Fruit fly (Drosophila melanogaster) whole organism, embryonic: ENCODE measurements around the gene CaBP1.

ENCODE experiments used
- B-H2 ChIP-seq: fragments of 200-800 bp; sonication (Bioruptor generic); optimal IDR thresholded peaks from 2 replicates; lab custom pipeline; 2018; ENCODE audit warnings: missing biosample characterization, mild to moderate bottlenecking, missing genetic modification characterization
- Bgb ChIP-seq: fragments of 200-800 bp; sonication (Bioruptor generic); IDR thresholded peaks from 2 replicates; pipeline ENCODE4 v1.3.6; 2022; ENCODE audit warnings: missing biosample characterization, missing genetic modification characterization; ENCODE audit not compliant: partially characterized antibody
- CG10209 ChIP-seq: fragments of 200-800 bp; sonication (Bioruptor generic); optimal IDR thresholded peaks from 3 replicates; lab custom pipeline; 2017; ENCODE audit warnings: missing biosample characterization, mild to moderate bottlenecking, missing genetic modification characterization, missing genetic modification reagents
- CG10543 ChIP-seq: fragments of 200-800 bp; sonication (Bioruptor generic); optimal IDR thresholded peaks from 3 replicates; lab custom pipeline; 2017; ENCODE audit warnings: missing biosample characterization, mild to moderate bottlenecking, missing genetic modification characterization, moderate library complexity
- CG10654 ChIP-seq: fragments of 200-800 bp; sonication (Bioruptor generic); optimal IDR thresholded peaks from 2 replicates; lab custom pipeline; 2016; ENCODE audit warnings: missing biosample characterization, missing genetic modification characterization
- CG11247 ChIP-seq: fragments of 200-800 bp; sonication (Bioruptor generic); IDR thresholded peaks from 2 replicates; pipeline ENCODE4 v1.3.6; 2022; ENCODE audit warnings: missing biosample characterization, missing genetic modification characterization
- CG11398 ChIP-seq: fragments of 200-800 bp; sonication (Bioruptor generic); optimal IDR thresholded peaks from 2 replicates; lab custom pipeline; 2016; ENCODE audit warnings: missing biosample characterization, missing genetic modification characterization
- CG12104 ChIP-seq: fragments of 200-800 bp; sonication (Bioruptor generic); optimal IDR thresholded peaks from 3 replicates; lab custom pipeline; 2016; ENCODE audit warnings: missing biosample characterization, missing genetic modification characterization
- CG12299 ChIP-seq: fragments of 200-800 bp; sonication (Bioruptor generic); optimal IDR thresholded peaks from 2 replicates; lab custom pipeline; 2018; ENCODE audit warnings: missing biosample characterization, mild to moderate bottlenecking, missing genetic modification characterization
- CG12391 ChIP-seq: fragments of 200-800 bp; sonication (Bioruptor generic); optimal IDR thresholded peaks from 3 replicates; lab custom pipeline; 2018; ENCODE audit warnings: missing biosample characterization, mild to moderate bottlenecking, missing genetic modification characterization, moderate library complexity
- CG12659 ChIP-seq: fragments of 200-800 bp; sonication (Bioruptor generic); optimal IDR thresholded peaks from 3 replicates; lab custom pipeline; 2017; ENCODE audit warnings: mild to moderate bottlenecking, missing biosample characterization, missing genetic modification reagents, missing genetic modification characterization
- CG13775 ChIP-seq: fragments of 200-800 bp; sonication (Bioruptor generic); optimal IDR thresholded peaks from 3 replicates; lab custom pipeline; 2017; ENCODE audit warnings: missing biosample characterization, mild to moderate bottlenecking, missing genetic modification characterization
- CG15011 ChIP-seq: fragments of 200-800 bp; sonication (Bioruptor generic); optimal IDR thresholded peaks from 3 replicates; lab custom pipeline; 2018; ENCODE audit warnings: missing biosample characterization, mild to moderate bottlenecking, missing genetic modification characterization
- CG15269 ChIP-seq: fragments of 200-800 bp; sonication (Bioruptor generic); optimal IDR thresholded peaks from 2 replicates; lab custom pipeline; 2018; ENCODE audit warnings: missing biosample characterization, mild to moderate bottlenecking, missing genetic modification characterization, moderate library complexity
- CG17361 ChIP-seq: fragments of 200-800 bp; sonication (Bioruptor generic); IDR thresholded peaks from 3 replicates; pipeline ENCODE4 v1.3.6; 2022; ENCODE audit warnings: missing biosample characterization, missing genetic modification characterization
- CG17385 ChIP-seq: fragments of 200-800 bp; sonication (Bioruptor generic); optimal IDR thresholded peaks from 3 replicates; lab custom pipeline; 2018; ENCODE audit warnings: missing biosample characterization, mild to moderate bottlenecking, missing genetic modification characterization
- CG3838 ChIP-seq: fragments of 200-800 bp; sonication (Bioruptor generic); optimal IDR thresholded peaks from 3 replicates; lab custom pipeline; 2016; ENCODE audit warnings: missing biosample characterization, missing genetic modification characterization
- CG3847 ChIP-seq: fragments of 200-800 bp; sonication (Bioruptor generic); IDR thresholded peaks from 2 replicates; pipeline ENCODE4 v1.3.6; 2022; ENCODE audit warnings: missing biosample characterization, missing genetic modification characterization
- CG4328 ChIP-seq: fragments of 200-800 bp; sonication (Bioruptor generic); optimal IDR thresholded peaks from 3 replicates; lab custom pipeline; 2017; ENCODE audit warnings: missing biosample characterization, missing genetic modification reagents, missing genetic modification characterization
- CG4424 ChIP-seq: fragments of 200-800 bp; sonication (Bioruptor generic); optimal IDR thresholded peaks from 3 replicates; lab custom pipeline; 2016; ENCODE audit warnings: missing biosample characterization, missing genetic modification characterization
- CG8290 ChIP-seq, 3 experiments: fragments of 200-800 bp; sonication (Bioruptor generic); optimal IDR thresholded peaks; 2 replicates each; lab custom pipeline; 2016 to 2019; ENCODE audit warnings: missing biosample characterization in 3 of 3, missing genetic modification characterization in 3 of 3, mild to moderate bottlenecking in 2 of 3, moderate library complexity in 1 of 3
- CoRest ChIP-seq: fragments of 200-800 bp; sonication (Bioruptor generic); optimal IDR thresholded peaks from 3 replicates; lab custom pipeline; 2018; ENCODE audit warnings: missing biosample characterization, mild to moderate bottlenecking, missing genetic modification characterization, moderate library complexity
- Deaf1 ChIP-seq: fragments of 200-800 bp; optimal IDR thresholded peaks from 3 replicates; lab custom pipeline; 2019; ENCODE audit warnings: missing biosample characterization, mild to moderate bottlenecking, missing genetic modification characterization, moderate library complexity
- Drgx ChIP-seq: fragments of 200-800 bp; sonication (Bioruptor generic); IDR thresholded peaks from 2 replicates; pipeline ENCODE4 v1.3.6; 2022; ENCODE audit warnings: missing biosample characterization, missing genetic modification characterization
- H15 ChIP-seq: fragments of 200-800 bp; sonication (Bioruptor generic); IDR thresholded peaks from 3 replicates; pipeline ENCODE4 v1.3.6; 2022; ENCODE audit warnings: missing biosample characterization, missing genetic modification characterization
- H2.0 ChIP-seq: fragments of 200-800 bp; sonication (Bioruptor generic); IDR thresholded peaks from 2 replicates; pipeline ENCODE4 v1.3.6; 2022; ENCODE audit warnings: missing biosample characterization, missing genetic modification characterization
- Hand ChIP-seq: fragments of 200-800 bp; sonication (Bioruptor generic); optimal IDR thresholded peaks from 2 replicates; lab custom pipeline; 2017; ENCODE audit warnings: mild to moderate bottlenecking, missing biosample characterization, missing genetic modification reagents, missing genetic modification characterization
- Hmr ChIP-seq: fragments of 200-800 bp; sonication (Bioruptor generic); optimal IDR thresholded peaks from 3 replicates; lab custom pipeline; 2017; ENCODE audit warnings: mild to moderate bottlenecking, missing biosample characterization, missing genetic modification reagents, missing genetic modification characterization
- Hr51 ChIP-seq, 2 experiments: fragments of 200-800 bp; sonication (Bioruptor generic); optimal IDR thresholded peaks; 2 replicates in 1 of 2; 3 replicates in 1 of 2; lab custom pipeline; 2016 to 2018; ENCODE audit warnings: missing biosample characterization in 2 of 2, missing genetic modification characterization in 2 of 2, mild to moderate bottlenecking in 1 of 2, moderate library complexity in 1 of 2
- Neu2 ChIP-seq: fragments of 200-800 bp; sonication (Bioruptor generic); optimal IDR thresholded peaks from 3 replicates; lab custom pipeline; 2016; ENCODE audit warnings: missing biosample characterization, missing genetic modification characterization, borderline replicate concordance
- Nf-YC ChIP-seq: fragments of 200-800 bp; optimal IDR thresholded peaks from 3 replicates; lab custom pipeline; 2019; ENCODE audit warnings: missing biosample characterization, mild to moderate bottlenecking, missing genetic modification characterization, moderate library complexity
- Oaz ChIP-seq: fragments of 200-800 bp; sonication (Bioruptor generic); IDR thresholded peaks from 2 replicates; pipeline ENCODE4 v1.3.6; 2022; ENCODE audit warnings: missing biosample characterization, missing genetic modification characterization
- Sry-δ ChIP-seq: fragments of 200-800 bp; sonication (Bioruptor generic); optimal IDR thresholded peaks from 2 replicates; lab custom pipeline; 2016; ENCODE audit warnings: missing biosample characterization, missing genetic modification characterization
- TFAM ChIP-seq: fragments of 200-800 bp; sonication (Bioruptor generic); optimal IDR thresholded peaks from 2 replicates; lab custom pipeline; 2017; ENCODE audit warnings: missing biosample characterization, missing genetic modification characterization, inconsistent platforms
- bigmax ChIP-seq: fragments of 200-800 bp; sonication (Bioruptor generic); optimal IDR thresholded peaks from 2 replicates; lab custom pipeline; 2018; ENCODE audit warnings: missing biosample characterization, mild to moderate bottlenecking, missing genetic modification characterization
- cg ChIP-seq: fragments of 200-800 bp; sonication (Bioruptor generic); optimal IDR thresholded peaks from 3 replicates; lab custom pipeline; 2019; ENCODE audit warnings: missing biosample characterization, mild to moderate bottlenecking, missing genetic modification characterization, moderate library complexity
- crc ChIP-seq: fragments of 200-800 bp; sonication (Bioruptor generic); optimal IDR thresholded peaks from 2 replicates; lab custom pipeline; 2016; ENCODE audit warnings: missing biosample characterization, missing genetic modification characterization
- eve ChIP-seq, 2 experiments: fragments of >200 bp; optimal IDR thresholded peaks; 2 replicates each; lab custom pipeline; 2017; ENCODE audit warnings: missing biosample characterization in 2 of 2, missing genetic modification characterization in 2 of 2
- gro ChIP-seq: fragments of 200-800 bp; sonication (Bioruptor generic); optimal IDR thresholded peaks from 2 replicates; lab custom pipeline; 2016; ENCODE audit warnings: missing biosample characterization, missing genetic modification characterization
- pan ChIP-seq, 4 experiments: fragments of >200 bp in 3 of 4; fragments of 200-800 bp in 1 of 4; sonication (Bioruptor generic) in 1 of 4; optimal IDR thresholded peaks in 3 of 4; IDR thresholded peaks in 1 of 4; 2 replicates each; pipeline versions ENCODE4 v1.3.6 to Lab custom; 2017 to 2022; ENCODE audit warnings: missing biosample characterization in 2 of 4, missing genetic modification characterization in 2 of 4, mixed read lengths in 1 of 4
- pho ChIP-seq: fragments of 200-800 bp; sonication (Bioruptor generic); optimal IDR thresholded peaks from 2 replicates; lab custom pipeline; 2016; ENCODE audit warnings: missing biosample characterization, missing genetic modification characterization
- salm ChIP-seq: fragments of 200-800 bp; sonication (Bioruptor generic); optimal IDR thresholded peaks from 2 replicates; lab custom pipeline; 2018; ENCODE audit warnings: missing biosample characterization, mild to moderate bottlenecking, missing genetic modification characterization
- schlank ChIP-seq: fragments of 200-800 bp; sonication (Bioruptor generic); optimal IDR thresholded peaks from 2 replicates; lab custom pipeline; 2018; ENCODE audit warnings: missing biosample characterization, mild to moderate bottlenecking, missing genetic modification characterization
- shn ChIP-seq: fragments of 200-800 bp; sonication (Bioruptor generic); optimal IDR thresholded peaks from 3 replicates; lab custom pipeline; 2016; ENCODE audit warnings: missing biosample characterization, missing genetic modification characterization
- sim ChIP-seq: fragments of 200-800 bp; sonication (Bioruptor generic); IDR thresholded peaks from 2 replicates; pipeline ENCODE4 v1.3.6; 2022; ENCODE audit warnings: missing biosample characterization, missing genetic modification characterization
- slbo ChIP-seq: fragments of 200-800 bp; sonication (Bioruptor generic); IDR thresholded peaks from 2 replicates; pipeline ENCODE4 v1.3.6; 2022; ENCODE audit warnings: missing biosample characterization, missing genetic modification characterization
- sna ChIP-seq: fragments of 200-800 bp; sonication (Bioruptor generic); IDR thresholded peaks from 2 replicates; pipeline ENCODE4 v1.3.6; 2022; ENCODE audit warnings: missing biosample characterization, missing genetic modification characterization; ENCODE audit not compliant: partially characterized antibody
- so ChIP-seq: fragments of 200-800 bp; sonication (Bioruptor generic); IDR thresholded peaks from 3 replicates; pipeline ENCODE4 v1.3.6; 2022; ENCODE audit warnings: missing biosample characterization, missing genetic modification characterization
- ssp ChIP-seq: fragments of 200-800 bp; sonication (Bioruptor generic); IDR thresholded peaks from 2 replicates; pipeline ENCODE4 v1.3.6; 2022; ENCODE audit warnings: missing biosample characterization, missing genetic modification characterization
- tin ChIP-seq: fragments of 200-800 bp; sonication (Bioruptor generic); optimal IDR thresholded peaks from 3 replicates; lab custom pipeline; 2016; ENCODE audit warnings: missing biosample characterization, missing genetic modification characterization

Gene CaBP1

DNA sequence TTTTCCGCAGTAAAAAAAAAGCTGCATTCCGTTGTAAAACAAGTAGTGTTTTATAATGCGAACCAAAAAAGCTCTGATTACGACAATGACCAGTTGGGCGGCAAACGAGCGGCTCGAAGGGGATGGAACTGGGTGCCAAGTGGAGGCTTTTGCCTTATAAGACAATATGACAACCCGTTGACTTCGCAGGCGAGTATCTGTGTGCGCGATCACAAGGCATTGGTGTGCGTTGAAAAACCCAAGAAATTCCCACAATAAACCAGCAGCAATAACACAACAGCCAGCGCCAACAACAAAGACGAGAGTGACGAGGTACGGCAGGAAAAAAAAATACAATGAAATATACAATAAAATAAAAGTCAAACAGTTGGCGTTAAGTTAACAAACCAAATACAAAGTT, 41.5 kb downstream of the CaBP1 start (continued):
- no peak for TF ChIP-seq CG3838 (GFP tag; lab: Kevin White, UChicago)
- TF ChIP-seq gro (GFP tag; lab: Kevin White, UChicago), result peak; percentile 50
- TF ChIP-seq ssp (GFP tag; lab: Robert Waterston, UW), result no peak
- no peak for TF ChIP-seq Deaf1
- TF ChIP-seq cg, result peak; percentile 54
- TF ChIP-seq B-H2, result peak; percentile 82
- peak; percentile 27 for TF ChIP-seq Nf-YC (tag; lab: Kevin White, UChicago)
- TF ChIP-seq Drgx (GFP tag; lab: Robert Waterston, UW), result peak; percentile 45
- no peak for TF ChIP-seq salm (tag; lab: Kevin White, UChicago)
- no peak for TF ChIP-seq pho (GFP tag; lab: Kevin White, UChicago)
- TF ChIP-seq CG12391 (tag; lab: Kevin White, UChicago), result no peak
- TF ChIP-seq CG3847 (GFP tag; lab: Robert Waterston, UW), result no peak
- no peak for TF ChIP-seq Hand (GFP tag; lab: Kevin White, UChicago)
- no peak for TF ChIP-seq H15
- TF ChIP-seq CG8290 (GFP tag; optimal IDR thresholded peaks at IDR 0.05; lab: Kevin White, UChicago), result no peak
- peak in 1 of 2 experiments; percentile 38 for TF ChIP-seq CG8290 (tag; optimal IDR thresholded peaks at IDR 0.05; lab: Kevin White, UChicago)
- TF ChIP-seq CG4328 (GFP tag; lab: Kevin White, UChicago), result no peak
- no peak for TF ChIP-seq CG15011 (GFP tag; lab: Kevin White, UChicago)
- TF ChIP-seq sim (GFP tag; lab: Robert Waterston, UW), result no peak
- peak; percentile 82 for TF ChIP-seq CG15269
- TF ChIP-seq CG10209 (GFP tag; lab: Kevin White, UChicago), result no peak
- TF ChIP-seq slbo (GFP tag; lab: Robert Waterston, UW), result peak; percentile 30; the same call in 1 of the 2 replicates
- TF ChIP-seq H2.0, result no peak
- TF ChIP-seq shn (GFP tag; lab: Kevin White, UChicago), result no peak
- no peak for TF ChIP-seq CG17361 (GFP tag; lab: Robert Waterston, UW)
- TF ChIP-seq CG10543 (GFP tag; lab: Kevin White, UChicago), result peak; percentile 82
- TF ChIP-seq CG13775, result no peak
- no peak for TF ChIP-seq CG12659 (GFP tag; lab: Kevin White, UChicago)
- TF ChIP-seq tin (GFP tag; lab: Kevin White, UChicago), result no peak
- peak; percentile 51; the same call in 1 of the 2 replicates for TF ChIP-seq Bgb (GFP tag; lab: Robert Waterston, UW)
- no peak for TF ChIP-seq eve (GFP tag; optimal IDR thresholded peaks at IDR 0.05; lab: Kevin White, UChicago)
- peak; percentile 17 for TF ChIP-seq CG17385 (GFP tag; lab: Kevin White, UChicago)
- TF ChIP-seq CG12299 (tag; lab: Kevin White, UChicago), result peak; percentile 0
- TF ChIP-seq Hr51 (GFP tag; optimal IDR thresholded peaks at IDR 0.05; lab: Kevin White, UChicago), result no peak
- TF ChIP-seq bigmax, result no peak
- TF ChIP-seq Oaz, result no peak
- TF ChIP-seq schlank (tag; lab: Kevin White, UChicago), result peak; percentile 31
- TF ChIP-seq sna (GFP tag; lab: Robert Waterston, UW), result no peak
- no peak for TF ChIP-seq Neu2
- no peak for TF ChIP-seq so (GFP tag; lab: Robert Waterston, UW)
- TF ChIP-seq pan (optimal IDR thresholded peaks at IDR 0.05; lab: Kevin White, UChicago), result no peak
- peak in 1 of 2 experiments; percentile 12 for TF ChIP-seq pan (GFP tag; optimal IDR thresholded peaks at IDR 0.05 in 1 of 2, IDR thresholded peaks at IDR 0.05 in 1 of 2)
- TF ChIP-seq crc (GFP tag; lab: Kevin White, UChicago), result no peak
- no peak for TF ChIP-seq CG4424 (GFP tag; lab: Kevin White, UChicago)
- peak; percentile 41 for TF ChIP-seq Hmr (GFP tag; lab: Kevin White, UChicago)
- no peak for TF ChIP-seq CG10654 (GFP tag; lab: Kevin White, UChicago)
- no peak for TF ChIP-seq Sry-δ
- TF ChIP-seq CoRest (tag; lab: Kevin White, UChicago), result no peak
- no peak for TF ChIP-seq CG12104
- TF ChIP-seq CG11247 (GFP tag; lab: Robert Waterston, UW), result no peak
- TF ChIP-seq CG11398 (GFP tag; lab: Kevin White, UChicago), result no peak
- TF ChIP-seq TFAM (GFP tag; lab: Kevin White, UChicago), result no peak
